Worm (Caenorhabditis elegans): ENCODE measurements around the gene F44B9.8.

The F44B9.8 gene

ce11 chrIII:7986585-7987171 is 42.8 kb downstream of the F44B9.8 start, which contains the start of gene hrpk-2:
Gene hrpk-2 (plus strand): TSS chrIII:7987121.
- TF ChIP-seq jun-1 (tag; optimal IDR thresholded peaks at IDR 0.05) (no peak), fos-1 (tag; optimal IDR thresholded peaks at IDR 0.05) (no peak), fkh-10 (GFP tag; optimal IDR thresholded peaks at IDR 0.05) (no peak), mdl-1 (tag; optimal IDR thresholded peaks at IDR 0.05) (no peak), nhr-28 (tag; optimal IDR thresholded peaks at IDR 0.05) (no peak), skn-1 (tag; optimal IDR thresholded peaks at IDR 0.05) (no peak), egl-27 (tag; optimal IDR thresholded peaks at IDR 0.05) (no peak), tbx-2 (tag; optimal IDR thresholded peaks at IDR 0.05) (no peak), ceh-16 (tag; optimal IDR thresholded peaks at IDR 0.05) (no peak), fkh-2 (tag; optimal IDR thresholded peaks at IDR 0.05) (no peak), elt-3 (tag; optimal IDR thresholded peaks at IDR 0.05) (no peak), ZK546.5 (tag; optimal IDR thresholded peaks at IDR 0.05) (no peak), unc-39 (tag; optimal IDR thresholded peaks at IDR 0.05) (no peak), zag-1 (tag; optimal IDR thresholded peaks at IDR 0.05) (no peak)

DNA sequence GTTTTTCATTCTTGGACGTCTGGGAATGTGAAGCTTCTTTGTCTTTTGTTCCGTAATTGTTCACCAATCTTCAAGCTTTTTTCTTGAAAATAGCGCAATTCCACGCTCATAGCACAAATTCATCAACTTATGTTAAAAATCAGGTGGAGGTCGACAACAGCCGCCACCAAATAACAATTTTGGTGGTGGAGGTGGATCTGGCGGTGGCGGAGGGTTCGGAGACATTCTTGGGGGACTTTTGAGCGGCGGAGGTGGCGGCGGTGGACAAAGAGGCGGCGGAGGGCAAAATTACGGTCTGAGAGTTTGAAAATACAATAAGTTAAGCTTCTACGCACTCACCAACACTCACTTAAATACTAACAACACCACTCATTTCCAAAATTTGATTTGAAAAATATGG is 47.5 kb downstream of the F44B9.8 start:
- TF ChIP-seq nhr-76 (tag; optimal IDR thresholded peaks at IDR 0.05), result no peak
- TF ChIP-seq jun-1 (tag; optimal IDR thresholded peaks at IDR 0.05), result no peak
- TF ChIP-seq daf-12 (tag; optimal IDR thresholded peaks at IDR 0.05), result no peak

DNA sequence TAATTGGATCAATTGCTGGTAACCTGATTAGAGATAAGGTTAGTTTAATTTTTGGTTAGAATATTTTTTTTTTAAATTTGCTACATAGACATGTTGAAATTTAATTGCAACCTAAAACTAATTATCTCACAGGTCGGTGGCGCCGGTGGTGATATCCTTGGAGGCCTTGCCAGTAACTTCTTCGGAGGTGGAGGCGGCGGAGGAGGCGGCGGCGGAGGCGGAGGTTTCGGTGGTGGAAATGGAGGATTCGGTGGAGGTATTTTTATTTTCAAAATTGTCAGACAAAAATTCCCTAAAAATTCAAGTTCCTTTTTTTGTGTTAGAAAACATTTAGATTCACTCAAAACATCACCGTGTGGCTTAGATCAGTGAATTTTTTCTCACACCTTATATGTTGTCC is 48.2 kb downstream of the F44B9.8 start:
- TF ChIP-seq eor-1 (tag; optimal IDR thresholded peaks at IDR 0.05) (no peak), nhr-237 (tag; optimal IDR thresholded peaks at IDR 0.05) (no peak), snpc-4 (tag; optimal IDR thresholded peaks at IDR 0.05) (no peak), ceh-16 (tag; optimal IDR thresholded peaks at IDR 0.05) (no peak)

DNA sequence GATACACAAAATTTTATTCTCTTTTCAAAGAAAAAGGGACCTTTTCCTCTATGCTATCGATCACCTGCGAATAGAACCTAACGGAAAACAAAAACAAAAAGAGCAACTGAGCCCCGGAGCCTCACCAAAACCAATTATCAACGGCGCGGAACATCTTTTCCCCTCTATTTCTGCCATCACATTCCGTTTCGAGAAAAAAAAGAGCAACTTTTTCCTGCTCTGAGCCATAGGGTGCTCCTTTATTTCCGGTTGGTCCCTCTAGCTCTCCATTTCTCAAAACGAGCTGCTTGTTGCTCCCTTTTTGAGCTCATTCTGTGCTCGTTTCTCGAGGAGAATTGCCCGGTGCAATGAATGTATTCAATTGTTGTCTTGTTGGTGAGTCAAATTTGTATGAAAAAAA is 49.8 kb downstream of the F44B9.8 start, which contains the start of gene clp-1:
clp-1 (plus strand) TSS at position 301 of the 400 bp plus-strand sequence.
- TF ChIP-seq lin-39 (tag; optimal IDR thresholded peaks at IDR 0.05) (peak; percentile 26), lsy-12 (tag; optimal IDR thresholded peaks at IDR 0.05) (no peak), ceh-16 (tag; optimal IDR thresholded peaks at IDR 0.05) (no peak), lin-15B (tag; optimal IDR thresholded peaks at IDR 0.05) (no peak), ama-1 (optimal IDR thresholded peaks at IDR 0.05) (peak; percentile 28)

ce11 chrIII:7978723-7979122 is 50.7 kb downstream of the F44B9.8 start:
- TF ChIP-seq mdl-1 (tag; optimal IDR thresholded peaks at IDR 0.05), result no peak
- TF ChIP-seq ztf-11 (tag; optimal IDR thresholded peaks at IDR 0.05), result no peak
- TF ChIP-seq lin-39 (tag; optimal IDR thresholded peaks at IDR 0.05), result no peak
- no peak for TF ChIP-seq eor-1 (tag; optimal IDR thresholded peaks at IDR 0.05)
- peak; percentile 64 for TF ChIP-seq egl-5 (tag; optimal IDR thresholded peaks at IDR 0.05)
- no peak for TF ChIP-seq R02D3.7 (tag; optimal IDR thresholded peaks at IDR 0.05)
- TF ChIP-seq nhr-12 (tag; optimal IDR thresholded peaks at IDR 0.05), result no peak
- no peak for TF ChIP-seq egl-27 (tag; optimal IDR thresholded peaks at IDR 0.05)
- TF ChIP-seq tbx-2 (tag; optimal IDR thresholded peaks at IDR 0.05), result no peak
- no peak for TF ChIP-seq elt-1 (tag; optimal IDR thresholded peaks at IDR 0.05)
- TF ChIP-seq ceh-28 (tag; optimal IDR thresholded peaks at IDR 0.05), result no peak
- TF ChIP-seq nhr-43 (tag; optimal IDR thresholded peaks at IDR 0.05; ENCODE audit: poor library complexity, severe bottlenecking), result no peak
- TF ChIP-seq ceh-9 (tag; optimal IDR thresholded peaks at IDR 0.05), result no peak
- TF ChIP-seq nhr-25 (tag; optimal IDR thresholded peaks at IDR 0.05), result peak; percentile 71
- no peak for TF ChIP-seq nhr-28 (tag; optimal IDR thresholded peaks at IDR 0.05)
- TF ChIP-seq jun-1 (tag; optimal IDR thresholded peaks at IDR 0.05), result no peak
- no peak for TF ChIP-seq mml-1 (tag; optimal IDR thresholded peaks at IDR 0.05)
- peak; percentile 43 for TF ChIP-seq hmg-11 (tag; optimal IDR thresholded peaks at IDR 0.05)
- no peak for TF ChIP-seq lsy-12 (tag; optimal IDR thresholded peaks at IDR 0.05)
- no peak for TF ChIP-seq skn-1 (tag; optimal IDR thresholded peaks at IDR 0.05)
- TF ChIP-seq fkh-10 (GFP tag; optimal IDR thresholded peaks at IDR 0.05), result no peak
- no peak for TF ChIP-seq fkh-2 (tag; optimal IDR thresholded peaks at IDR 0.05)
- TF ChIP-seq nhr-76 (tag; optimal IDR thresholded peaks at IDR 0.05), result no peak
- TF ChIP-seq ZK546.5 (tag; optimal IDR thresholded peaks at IDR 0.05), result no peak
- no peak for TF ChIP-seq nhr-11 (tag; optimal IDR thresholded peaks at IDR 0.05)
- TF ChIP-seq ceh-82 (tag; optimal IDR thresholded peaks at IDR 0.05), result no peak
- TF ChIP-seq fos-1 (tag; optimal IDR thresholded peaks at IDR 0.05), result no peak
- TF ChIP-seq ztf-4 (tag; optimal IDR thresholded peaks at IDR 0.05), result no peak
- TF ChIP-seq sea-2 (GFP tag; optimal IDR thresholded peaks at IDR 0.05), result no peak
- TF ChIP-seq aly-2 (tag; optimal IDR thresholded peaks at IDR 0.05), result no peak
- no peak for TF ChIP-seq unc-62 (GFP tag; optimal IDR thresholded peaks at IDR 0.05)
- TF ChIP-seq daf-12 (tag; optimal IDR thresholded peaks at IDR 0.05), result no peak
- no peak for TF ChIP-seq zag-1 (tag; optimal IDR thresholded peaks at IDR 0.05)
- no peak for TF ChIP-seq ceh-16 (tag; optimal IDR thresholded peaks at IDR 0.05)
- TF ChIP-seq ama-1 (optimal IDR thresholded peaks at IDR 0.05), result no peak
- no peak for TF ChIP-seq unc-39 (tag; optimal IDR thresholded peaks at IDR 0.05)
- peak; percentile 63 for TF ChIP-seq elt-2 (tag; optimal IDR thresholded peaks at IDR 0.05)
- TF ChIP-seq nhr-23 (tag; optimal IDR thresholded peaks at IDR 0.05), result no peak
- TF ChIP-seq snpc-4 (tag; optimal IDR thresholded peaks at IDR 0.05), result no peak
- no peak for TF ChIP-seq nhr-237 (tag; optimal IDR thresholded peaks at IDR 0.05)
- TF ChIP-seq pha-4 (tag; optimal IDR thresholded peaks at IDR 0.05), result peak; percentile 95
